Fruit fly (Drosophila melanogaster) whole organism: ENCODE data around the gene Fbw5.

Source experiments
- CG8478 ChIP-seq: fragments of >200 bp; optimal IDR thresholded peaks from 2 replicates; lab custom pipeline; 2018; ENCODE audit warnings: inconsistent platforms
- Dll ChIP-seq: fragments of >200 bp; optimal IDR thresholded peaks from 2 replicates; lab custom pipeline; 2017
- EcR ChIP-seq, 2 experiments: fragments of >200 bp; optimal IDR thresholded peaks; 2 replicates each; lab custom pipeline; 2017; ENCODE audit warnings: missing biosample characterization in 2 of 2, missing genetic modification characterization in 2 of 2, missing genetic modification reagents in 2 of 2
- pan ChIP-seq: fragments of >200 bp; optimal IDR thresholded peaks from 2 replicates; lab custom pipeline; 2017
- psq ChIP-seq: fragments of >200 bp; optimal IDR thresholded peaks from 2 replicates; lab custom pipeline; 2017
- usp ChIP-seq: fragments of >200 bp; optimal IDR thresholded peaks from 2 replicates; lab custom pipeline; 2017; ENCODE audit warnings: missing biosample characterization, missing genetic modification characterization, mixed read lengths

Fbw5 gene

dm6 chr2L:6088371-6089365 lies 22.9 kb upstream of the Fbw5 start:
- TF ChIP-seq EcR (GFP tag; optimal IDR thresholded peaks at IDR 0.05; lab: Kevin White, UChicago), result peak; percentile 92 to 97
- TF ChIP-seq CG8478, result no peak
- no peak for TF ChIP-seq pan (lab: Kevin White, UChicago)
- no peak for TF ChIP-seq psq (lab: Kevin White, UChicago)
- peak; percentile 90 for TF ChIP-seq Dll (lab: Kevin White, UChicago)

- TF ChIP-seq pan (lab: Kevin White, UChicago), result no peak
- no peak for TF ChIP-seq Dll (lab: Kevin White, UChicago)
- peak in 1 of 2 experiments; percentile 55 for TF ChIP-seq EcR (GFP tag; optimal IDR thresholded peaks at IDR 0.05; lab: Kevin White, UChicago)
Measured at dm6 chr2L:6087685-6088084, 21.9 kb upstream of the Fbw5 start.

DNA sequence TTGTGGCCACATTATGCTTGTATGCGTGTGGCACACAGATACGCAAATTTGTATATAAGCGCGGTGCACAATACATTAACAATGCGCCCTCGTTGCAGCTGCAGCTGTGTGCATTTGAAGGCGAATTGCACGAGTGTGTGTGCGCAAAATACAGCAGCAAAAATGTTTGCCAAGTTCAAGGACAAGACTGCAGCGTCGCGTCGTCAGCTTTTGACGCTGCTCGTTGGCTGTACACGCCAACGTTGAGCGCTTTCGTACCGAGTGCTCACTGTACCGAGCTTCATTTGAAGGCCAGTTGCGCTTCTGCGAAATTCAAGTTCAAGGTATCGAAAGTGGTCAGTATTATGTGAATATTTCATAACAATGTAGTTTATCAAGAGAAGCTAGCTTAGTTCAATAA lies 21.0 kb upstream of the Fbw5 start:
- TF ChIP-seq usp, result no peak
- no peak for TF ChIP-seq Dll (lab: Kevin White, UChicago)

DNA sequence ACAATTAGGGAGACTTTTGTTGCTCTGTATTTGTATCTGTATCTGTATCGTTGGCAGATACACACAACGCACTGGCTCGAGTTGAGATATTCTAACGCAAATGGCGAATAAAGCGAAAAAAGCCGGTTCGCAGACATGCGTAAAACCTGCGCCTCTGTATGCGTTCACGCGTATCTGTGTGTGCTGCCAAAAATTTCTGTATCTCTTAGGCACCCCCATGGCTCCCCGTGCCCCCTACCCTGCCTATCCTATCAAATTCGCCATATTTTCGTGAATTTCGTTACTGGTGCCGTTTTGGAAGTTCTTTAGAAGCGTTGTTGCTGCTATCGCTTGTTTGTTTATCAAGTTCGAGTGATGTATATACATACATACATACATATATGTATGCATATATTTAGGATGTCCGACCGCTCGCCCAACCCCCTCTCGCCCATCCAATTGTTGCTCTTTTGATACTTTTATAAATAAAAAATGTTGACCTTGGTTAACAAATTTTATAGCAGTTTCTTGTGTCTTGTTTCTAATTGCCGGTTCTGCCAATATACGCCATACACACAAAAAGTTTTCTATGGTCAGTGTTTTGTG lies 20.1 kb upstream of the Fbw5 start:
- TF ChIP-seq usp, result no peak
- TF ChIP-seq EcR (GFP tag; optimal IDR thresholded peaks at IDR 0.05; lab: Kevin White, UChicago), result no peak
- TF ChIP-seq psq (lab: Kevin White, UChicago), result no peak
- no peak for TF ChIP-seq CG8478
- no peak for TF ChIP-seq pan (lab: Kevin White, UChicago)
- no peak for TF ChIP-seq Dll (lab: Kevin White, UChicago)

- TF ChIP-seq psq (lab: Kevin White, UChicago) (no peak), usp (no peak), pan (lab: Kevin White, UChicago) (no peak), CG8478 (no peak), EcR (GFP tag; optimal IDR thresholded peaks at IDR 0.05; lab: Kevin White, UChicago) (no peak), Dll (lab: Kevin White, UChicago) (no peak)
Measured at dm6 chr2L:6084694-6085093, 18.9 kb upstream of the Fbw5 start.

DNA sequence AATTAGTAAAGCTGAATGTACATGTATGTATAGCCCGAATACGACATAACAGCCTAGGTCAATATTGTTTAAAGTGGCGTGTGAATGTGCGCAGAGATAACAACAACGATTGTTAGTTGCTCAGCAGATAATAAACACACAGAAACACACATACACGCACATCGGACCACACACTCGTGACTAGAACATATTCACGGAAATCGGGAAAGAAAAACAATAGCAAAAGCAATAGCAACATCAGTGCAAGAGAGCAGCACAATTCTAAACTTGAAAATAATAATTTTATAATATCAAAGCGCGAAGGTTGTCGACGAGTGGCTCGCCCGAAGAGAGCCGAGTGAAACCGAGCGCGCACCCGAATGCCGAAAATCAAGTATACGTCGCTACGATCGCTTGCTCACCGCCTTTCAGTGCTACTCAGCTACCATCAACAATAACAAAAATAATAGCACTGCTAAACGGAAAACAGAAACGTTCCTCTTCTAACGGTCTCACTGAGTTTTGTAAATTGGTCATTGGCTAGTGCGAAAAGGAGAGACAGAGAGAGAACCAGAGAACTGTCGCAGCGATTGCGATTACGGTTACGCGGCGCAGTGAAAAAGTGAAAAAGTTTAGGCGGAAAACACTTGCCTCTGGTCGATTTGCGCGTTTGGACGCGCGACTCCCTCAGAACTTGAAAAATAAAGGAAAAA lies 17.3 kb upstream of the Fbw5 start:
- TF ChIP-seq usp, result no peak
- TF ChIP-seq CG8478, result no peak
- TF ChIP-seq pan (lab: Kevin White, UChicago), result no peak
- TF ChIP-seq Dll (lab: Kevin White, UChicago), result no peak
- TF ChIP-seq psq (lab: Kevin White, UChicago), result no peak
- TF ChIP-seq EcR (GFP tag; optimal IDR thresholded peaks at IDR 0.05; lab: Kevin White, UChicago), result no peak

DNA sequence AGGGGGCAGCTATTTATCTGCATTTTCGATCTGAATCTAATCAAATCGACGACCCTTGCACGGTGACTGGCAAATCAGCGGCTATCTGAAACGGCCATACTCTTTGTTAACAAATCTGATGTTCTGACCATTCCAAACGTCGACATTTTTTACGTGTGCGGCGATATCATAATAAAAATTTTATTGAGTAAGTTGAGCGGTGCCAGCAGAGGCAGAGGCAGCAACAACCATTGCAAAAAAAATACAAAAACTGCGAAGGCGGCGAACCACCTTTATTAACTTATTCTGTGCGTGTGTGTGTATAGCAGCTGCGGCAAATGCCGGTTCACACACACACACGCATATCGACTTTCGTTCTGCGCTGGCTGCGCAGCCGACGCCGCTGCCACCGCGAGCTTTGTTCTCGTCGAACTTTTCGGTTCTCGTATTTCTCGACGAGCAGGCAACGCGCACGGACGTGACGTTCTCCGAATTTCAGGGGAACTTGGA lies 16.4 kb upstream of the Fbw5 start, which contains the start of gene Kr-h1:
Gene Kr-h1, plus strand, starts transcription at position 447 of the 489 bp plus-strand sequence.
- TF ChIP-seq pan (lab: Kevin White, UChicago), result no peak
- TF ChIP-seq EcR (GFP tag; optimal IDR thresholded peaks at IDR 0.05; lab: Kevin White, UChicago), result no peak
- no peak for TF ChIP-seq CG8478
- no peak for TF ChIP-seq Dll (lab: Kevin White, UChicago)
- TF ChIP-seq usp, result no peak
- no peak for TF ChIP-seq psq (lab: Kevin White, UChicago)

DNA sequence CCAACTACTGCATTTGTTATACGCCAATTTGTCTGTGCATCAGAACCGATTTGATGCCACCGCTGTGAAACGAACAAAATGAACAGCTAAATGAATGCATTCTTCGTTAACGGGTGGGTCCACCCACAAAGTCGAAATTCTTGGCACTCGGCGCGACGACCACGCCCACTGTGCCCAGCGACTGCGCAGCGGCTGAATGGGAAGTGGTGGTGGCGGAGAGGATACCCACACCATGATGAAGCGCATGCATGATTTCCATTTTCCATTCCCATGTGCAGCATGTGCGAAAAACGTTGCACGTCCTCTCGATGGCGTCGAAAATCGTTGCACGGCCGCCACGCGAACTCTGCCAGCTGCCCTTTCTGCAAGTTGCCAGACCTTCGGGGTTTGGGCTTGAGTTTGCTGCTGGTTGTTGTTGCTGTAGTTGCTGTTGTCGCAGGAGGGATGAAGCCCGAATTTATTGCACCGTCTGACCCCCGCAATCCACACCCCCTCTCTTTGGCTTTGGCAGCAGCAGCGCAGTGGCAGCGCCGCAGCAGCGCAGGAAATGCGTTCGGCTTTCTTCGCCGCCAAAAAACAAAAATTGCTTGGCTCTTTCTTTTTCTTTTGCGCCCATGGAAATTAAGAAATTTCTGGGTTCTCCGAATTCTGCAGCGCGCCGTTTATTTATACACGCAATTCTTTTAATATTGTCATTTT lies 15.5 kb upstream of the Fbw5 start:
- peak in 1 of 2 experiments; percentile 71 for TF ChIP-seq EcR (GFP tag; optimal IDR thresholded peaks at IDR 0.05; lab: Kevin White, UChicago)
- no peak for TF ChIP-seq usp

- no peak for TF ChIP-seq EcR (GFP tag; optimal IDR thresholded peaks at IDR 0.05; lab: Kevin White, UChicago)
- TF ChIP-seq usp, result no peak
- no peak for TF ChIP-seq Dll (lab: Kevin White, UChicago)
- TF ChIP-seq CG8478, result no peak
- TF ChIP-seq pan (lab: Kevin White, UChicago), result no peak
- TF ChIP-seq psq (lab: Kevin White, UChicago), result no peak
Measured at dm6 chr2L:6080329-6080728, 14.6 kb upstream of the Fbw5 start.

dm6 chr2L:6078757-6079351 lies 13.1 kb upstream of the Fbw5 start:
- no peak for TF ChIP-seq usp
- TF ChIP-seq EcR (GFP tag; optimal IDR thresholded peaks at IDR 0.05; lab: Kevin White, UChicago), result peak; percentile 99 to 100

dm6 chr2L:6077632-6078031 lies 11.9 kb upstream of the Fbw5 start:
- TF ChIP-seq pan (lab: Kevin White, UChicago) (no peak), psq (lab: Kevin White, UChicago) (no peak), EcR (GFP tag; optimal IDR thresholded peaks at IDR 0.05; lab: Kevin White, UChicago) (no peak), usp (no peak), Dll (lab: Kevin White, UChicago) (no peak), CG8478 (no peak)
